Fruit fly (Drosophila melanogaster): ENCODE measurements around the gene CG15404.

- TF ChIP-seq CG32121 (GFP tag; IDR thresholded peaks at IDR 0.05) (no peak), Pif1A (GFP tag; optimal IDR thresholded peaks at IDR 0.05) (no peak), CG15710 (tag; optimal IDR thresholded peaks at IDR 0.05) (no peak), CG4496 (GFP tag; IDR thresholded peaks at IDR 0.05) (no peak), CG13204 (GFP tag; optimal IDR thresholded peaks at IDR 0.05) (no peak), Ets98B (GFP tag; IDR thresholded peaks at IDR 0.05) (no peak), EcR (GFP tag; optimal IDR thresholded peaks at IDR 0.05) (no peak), CG17806 (tag; optimal IDR thresholded peaks at IDR 0.05) (no peak), CG12605 (GFP tag; IDR thresholded peaks at IDR 0.05) (no peak), Snoo (tag; optimal IDR thresholded peaks at IDR 0.05) (no peak)
Measured at dm6 chr2L:3155804-3156203, 18.0 kb upstream of the CG15404 start.
